Fruit fly (Drosophila melanogaster) whole organism: ENCODE results near the gene flr.

ENCODE experiments used
- CG8478 ChIP-seq: fragments of >200 bp; optimal IDR thresholded peaks from 2 replicates; lab custom pipeline; 2018; ENCODE audit warnings: inconsistent platforms
- Dll ChIP-seq: fragments of >200 bp; optimal IDR thresholded peaks from 2 replicates; lab custom pipeline; 2017
- EcR ChIP-seq, 2 experiments: fragments of >200 bp; optimal IDR thresholded peaks; 2 replicates each; lab custom pipeline; 2017; ENCODE audit warnings: missing biosample characterization in 2 of 2, missing genetic modification characterization in 2 of 2, missing genetic modification reagents in 2 of 2
- pan ChIP-seq: fragments of >200 bp; optimal IDR thresholded peaks from 2 replicates; lab custom pipeline; 2017
- psq ChIP-seq: fragments of >200 bp; optimal IDR thresholded peaks from 2 replicates; lab custom pipeline; 2017
- usp ChIP-seq: fragments of >200 bp; optimal IDR thresholded peaks from 2 replicates; lab custom pipeline; 2017; ENCODE audit warnings: missing biosample characterization, missing genetic modification characterization, mixed read lengths

The flr gene

dm6 chr3L:13412200-13412885 lies at the start of gene flr, which contains the start of gene CG10222:
flr (plus strand) TSS chr3L:13412843.
CG10222 (minus strand) TSS chr3L:13412453.
- no peak for TF ChIP-seq CG8478 (lab: Kevin White, UChicago)
- TF ChIP-seq Dll (lab: Kevin White, UChicago) = no peak
- no peak for TF ChIP-seq pan
- TF ChIP-seq usp = no peak
- TF ChIP-seq psq (lab: Kevin White, UChicago) = no peak
- no peak for TF ChIP-seq EcR (GFP tag; optimal IDR thresholded peaks at IDR 0.05; lab: Kevin White, UChicago)

DNA sequence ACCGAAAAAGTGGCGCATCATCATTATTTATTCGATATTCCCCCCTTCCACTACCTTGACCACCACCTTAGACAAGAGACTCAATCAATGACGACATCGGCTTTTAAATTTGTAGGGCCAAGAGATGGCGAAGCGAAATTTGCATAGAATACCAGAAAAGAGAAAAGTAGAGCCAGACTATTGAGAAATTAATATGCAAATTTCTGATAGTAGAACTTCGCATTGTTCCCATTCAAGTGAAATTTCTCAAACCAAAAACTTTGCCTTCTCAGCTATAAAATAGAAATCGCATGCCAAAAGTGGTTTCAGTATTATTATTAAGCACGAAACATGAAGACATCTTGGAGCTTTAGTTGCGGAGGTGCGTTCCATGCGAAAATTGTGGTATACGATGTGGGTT lies 35.0 kb upstream of the flr start, which contains the start of gene CG14111:
Gene CG14111 (plus strand): TSS at position 301 of the 400 bp plus-strand sequence.
- TF ChIP-seq pan = no peak
- no peak for TF ChIP-seq EcR (GFP tag; optimal IDR thresholded peaks at IDR 0.05; lab: Kevin White, UChicago)
- no peak for TF ChIP-seq usp
- TF ChIP-seq Dll (lab: Kevin White, UChicago) = no peak
- no peak for TF ChIP-seq CG8478 (lab: Kevin White, UChicago)
- TF ChIP-seq psq (lab: Kevin White, UChicago) = no peak

DNA sequence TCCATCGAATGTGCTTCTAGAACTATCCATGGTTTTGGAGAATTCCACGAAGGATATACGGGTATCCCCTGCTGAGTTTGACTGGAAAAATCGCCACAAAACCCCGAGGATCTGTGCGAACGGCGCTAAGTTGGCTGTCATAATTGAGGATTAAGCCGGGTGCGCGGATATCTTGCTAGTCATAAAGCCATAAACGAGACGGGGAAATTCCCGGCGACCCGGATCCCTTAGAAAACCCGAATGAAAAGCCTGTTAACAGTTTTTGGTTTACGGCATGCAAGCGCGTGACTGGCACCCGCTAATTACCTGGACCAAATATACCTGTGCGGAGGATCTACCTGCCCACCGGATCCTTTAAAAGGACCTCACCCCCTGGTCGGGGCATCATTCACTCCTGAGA lies 34.4 kb upstream of the flr start, which contains the start of gene SNCF:
Gene SNCF (plus strand): TSS at position 382 of the 400 bp plus-strand sequence.
- no peak for TF ChIP-seq Dll (lab: Kevin White, UChicago)
- TF ChIP-seq pan = no peak
- TF ChIP-seq EcR (GFP tag; optimal IDR thresholded peaks at IDR 0.05; lab: Kevin White, UChicago) = no peak
- no peak for TF ChIP-seq CG8478 (lab: Kevin White, UChicago)
- TF ChIP-seq usp = no peak
- no peak for TF ChIP-seq psq (lab: Kevin White, UChicago)

DNA sequence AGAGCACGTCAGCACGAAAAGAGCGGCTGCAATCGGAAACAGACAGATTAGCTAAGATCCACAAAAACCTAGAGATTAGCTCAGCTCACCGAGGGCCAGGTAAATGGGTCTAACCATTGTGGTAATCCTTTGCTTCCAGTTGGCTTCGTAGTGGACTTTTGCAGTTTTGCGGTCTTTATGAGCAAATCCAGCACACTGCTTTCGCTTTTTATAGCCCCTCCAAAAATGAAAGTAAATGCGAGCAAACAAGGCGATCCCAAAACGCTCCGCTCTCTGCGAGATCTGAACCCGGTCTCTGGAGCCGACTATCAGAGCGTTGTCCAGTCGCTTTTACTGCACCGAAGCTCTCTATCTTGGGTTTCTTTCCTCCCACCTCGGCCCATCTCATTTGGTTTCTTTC lies 31.5 kb upstream of the flr start, which contains the start of gene CG14107:
Gene CG14107 (minus strand): TSS at position 187 of the 400 bp plus-strand sequence.
- TF ChIP-seq CG8478 (lab: Kevin White, UChicago) = no peak
- no peak for TF ChIP-seq pan
- no peak for TF ChIP-seq EcR (GFP tag; optimal IDR thresholded peaks at IDR 0.05; lab: Kevin White, UChicago)
- no peak for TF ChIP-seq Dll (lab: Kevin White, UChicago)
- no peak for TF ChIP-seq usp
- no peak for TF ChIP-seq psq (lab: Kevin White, UChicago)

DNA sequence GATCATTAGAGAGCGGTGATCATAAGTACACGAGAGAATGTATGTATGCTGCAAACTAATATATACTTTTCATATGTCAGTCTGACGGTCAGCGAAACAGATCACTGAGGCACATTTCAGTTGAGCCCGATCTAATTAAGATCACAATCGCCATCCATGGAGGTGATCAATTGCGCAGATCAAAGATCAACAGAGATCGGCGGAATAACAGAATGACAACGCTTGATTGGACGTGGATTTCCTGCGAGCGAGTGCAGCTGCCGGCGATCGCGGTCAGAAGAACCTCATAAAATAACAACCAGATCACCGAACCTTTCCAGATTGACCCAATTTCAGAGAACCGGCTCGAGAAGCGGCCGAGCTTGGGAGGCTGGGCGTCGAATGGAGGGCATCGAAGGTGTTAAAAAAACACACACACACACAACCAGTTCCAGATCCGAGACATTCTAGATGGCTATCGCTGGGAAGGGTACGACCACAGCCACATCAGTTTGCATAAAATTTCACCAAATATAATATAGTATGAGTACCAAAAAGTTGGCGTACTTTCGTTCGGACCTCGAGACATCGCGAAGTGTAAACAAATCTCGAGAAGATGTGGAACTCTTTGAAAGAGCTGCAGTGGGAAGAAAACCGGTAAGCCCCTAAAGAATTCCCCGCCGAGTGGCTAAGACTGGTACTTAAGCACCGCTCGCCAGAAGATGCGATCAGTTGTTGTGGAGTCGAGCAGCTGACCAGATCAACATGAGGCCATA lies 30.4 kb upstream of the flr start, which contains the start of gene ImpL1:
Gene ImpL1 (plus strand): TSS at position 705 of the 755 bp plus-strand sequence.
- TF ChIP-seq psq (lab: Kevin White, UChicago) (no peak), pan (no peak), Dll (lab: Kevin White, UChicago) (no peak), EcR (GFP tag; optimal IDR thresholded peaks at IDR 0.05; lab: Kevin White, UChicago) (no peak), CG8478 (lab: Kevin White, UChicago) (no peak), usp (no peak)

dm6 chr3L:13384489-13384888 lies 28.2 kb upstream of the flr start, which contains the start of gene CG14110:
CG14110 (plus strand) TSS chr3L:13384789.
- TF ChIP-seq Dll (lab: Kevin White, UChicago) (no peak), psq (lab: Kevin White, UChicago) (no peak), CG8478 (lab: Kevin White, UChicago) (no peak), EcR (GFP tag; optimal IDR thresholded peaks at IDR 0.05; lab: Kevin White, UChicago) (no peak), pan (no peak), usp (no peak)

dm6 chr3L:13387608-13388007 lies 25.0 kb upstream of the flr start, which contains the start of gene CG10171:
CG10171 (minus strand) TSS chr3L:13387907.
- TF ChIP-seq Dll (lab: Kevin White, UChicago) (no peak), CG8478 (lab: Kevin White, UChicago) (no peak), psq (lab: Kevin White, UChicago) (no peak), pan (no peak), usp (no peak), EcR (GFP tag; optimal IDR thresholded peaks at IDR 0.05; lab: Kevin White, UChicago) (no peak)

DNA sequence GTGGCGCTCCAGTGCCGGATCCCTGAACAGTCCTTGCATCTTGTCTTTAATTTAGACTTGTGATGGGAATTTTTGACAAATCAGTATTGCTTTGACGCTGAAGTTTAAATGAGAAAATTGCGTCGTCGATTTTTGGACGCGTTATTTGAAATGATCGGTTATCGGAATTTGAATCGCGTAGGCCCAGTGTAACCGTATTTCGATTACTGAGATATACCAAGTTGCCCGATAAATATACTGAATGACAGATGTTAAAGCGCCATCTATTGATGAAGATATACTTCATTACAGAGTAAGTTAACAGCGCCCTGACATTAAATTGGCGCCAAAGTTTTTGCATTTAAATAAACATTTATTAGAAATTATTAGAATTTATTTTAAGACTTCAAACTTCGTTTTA lies 22.8 kb upstream of the flr start, which contains the start of gene Poc1:
Gene Poc1 (minus strand): TSS at position 173 of the 400 bp plus-strand sequence.
- no peak for TF ChIP-seq pan
- TF ChIP-seq CG8478 (lab: Kevin White, UChicago) = no peak
- TF ChIP-seq usp = no peak
- no peak for TF ChIP-seq EcR (GFP tag; optimal IDR thresholded peaks at IDR 0.05; lab: Kevin White, UChicago)

DNA sequence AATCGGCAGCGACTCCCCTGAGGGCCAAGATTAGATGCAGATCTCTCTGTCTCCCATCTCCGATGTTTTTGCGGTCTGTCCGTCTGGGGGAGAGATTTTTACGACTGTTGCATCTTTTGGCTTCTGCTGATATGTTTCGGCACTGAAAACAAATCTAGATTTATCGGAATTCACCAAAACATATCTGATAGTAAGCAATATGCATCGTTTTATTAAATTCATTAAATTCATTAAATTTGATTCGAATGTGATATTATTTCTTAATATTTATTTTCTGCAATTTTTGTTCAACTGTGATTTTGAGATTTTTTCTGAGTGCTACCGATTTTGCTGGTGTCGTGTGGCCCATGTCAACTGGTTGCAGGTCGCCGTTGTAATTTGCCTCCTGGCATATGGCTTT lies 19.1 kb upstream of the flr start:
- TF ChIP-seq usp = no peak
- TF ChIP-seq EcR (GFP tag; optimal IDR thresholded peaks at IDR 0.05; lab: Kevin White, UChicago) = no peak
- TF ChIP-seq pan = no peak
- TF ChIP-seq psq (lab: Kevin White, UChicago) = no peak
- TF ChIP-seq CG8478 (lab: Kevin White, UChicago) = no peak
- TF ChIP-seq Dll (lab: Kevin White, UChicago) = no peak

DNA sequence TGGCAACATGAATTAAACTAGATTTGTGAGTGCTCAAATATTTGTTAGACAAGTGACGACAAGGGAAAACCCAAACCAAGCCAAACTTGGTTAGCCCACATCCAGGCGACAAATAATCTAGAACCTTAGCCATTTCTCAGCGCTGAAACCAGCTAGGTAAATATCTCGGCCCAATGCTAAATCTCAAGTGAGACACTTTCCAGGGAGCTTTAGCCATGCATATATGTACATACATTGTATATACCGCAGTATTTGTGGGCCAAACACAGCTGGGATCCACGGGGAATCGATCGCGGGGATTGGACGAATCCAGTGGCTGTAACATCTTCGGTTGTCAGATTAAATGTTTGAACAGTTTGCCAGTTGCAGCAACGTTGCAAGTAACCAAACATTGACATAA lies 15.0 kb upstream of the flr start:
- TF ChIP-seq psq (lab: Kevin White, UChicago) (no peak), Dll (lab: Kevin White, UChicago) (no peak), pan (no peak), usp (no peak), EcR (GFP tag; optimal IDR thresholded peaks at IDR 0.05; lab: Kevin White, UChicago) (no peak), CG8478 (lab: Kevin White, UChicago) (no peak)

DNA sequence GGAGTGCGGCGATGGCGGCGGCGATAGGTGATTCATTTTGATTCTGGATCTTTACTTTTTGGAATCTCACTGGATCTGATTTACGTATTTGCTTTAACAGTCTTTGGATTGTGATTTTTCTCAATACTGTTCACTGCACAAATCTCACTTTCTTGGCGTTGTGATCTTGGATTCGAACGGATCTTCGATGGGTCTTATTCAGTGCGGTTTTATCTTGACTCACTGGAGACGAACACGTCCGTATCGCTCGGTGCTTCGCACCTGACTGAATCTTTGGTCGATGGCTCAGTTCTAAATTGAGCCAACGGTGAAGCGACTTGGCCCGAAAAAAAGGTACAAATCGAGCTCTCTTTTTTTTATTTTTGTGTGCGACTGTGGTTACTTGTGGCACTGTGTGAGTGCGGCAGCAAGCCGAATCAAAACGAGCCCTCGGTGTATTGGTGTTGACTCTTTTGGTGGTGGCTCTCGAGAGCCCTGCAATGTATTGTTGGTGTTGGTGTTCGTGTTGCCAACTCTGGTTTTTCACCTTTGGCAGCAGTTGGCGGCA lies 11.7 kb upstream of the flr start, which contains the start of gene sens:
Gene sens (minus strand): TSS at position 254 of the 547 bp plus-strand sequence.
- TF ChIP-seq pan (no peak), CG8478 (lab: Kevin White, UChicago) (no peak)
